Worm (Caenorhabditis elegans) whole organism, L1 larva: ENCODE results near the gene F52G3.8.

Experiments
- aly-2 ChIP-seq: fragments of 150-350 bp; optimal IDR thresholded peaks from 2 replicates; lab custom pipeline; 2014; ENCODE audit warnings: missing biosample characterization, missing genetic modification characterization
- ceh-82 ChIP-seq, 3 experiments: fragments of 150-350 bp in 1 of 3; sonication (generic microtip) in 2 of 3; optimal IDR thresholded peaks; 2 replicates each; lab custom pipeline; 2014 to 2017; ENCODE audit warnings: missing biosample characterization in 3 of 3, missing genetic modification characterization in 3 of 3
- dpl-1 ChIP-seq, 3 experiments: fragments of 150-350 bp in 2 of 3; sonication (generic microtip) in 1 of 3; optimal IDR thresholded peaks; 2 replicates each; lab custom pipeline; 2014 to 2017; ENCODE audit warnings: missing biosample characterization in 3 of 3, missing genetic modification characterization in 3 of 3, missing genetic modification reagents in 3 of 3
- efl-3 ChIP-seq: fragments of 200-800 bp; sonication (Bioruptor generic); optimal IDR thresholded peaks from 2 replicates; lab custom pipeline; 2018; ENCODE audit warnings: mild to moderate bottlenecking, missing genetic modification characterization, missing compliant biosample characterization
- egl-27 ChIP-seq, 2 experiments: fragments of 150-350 bp in 1 of 2; sonication (generic microtip); optimal IDR thresholded peaks; 3 replicates each; lab custom pipeline; 2017 to 2018; ENCODE audit warnings: missing biosample characterization in 2 of 2, missing genetic modification characterization in 2 of 2, missing genetic modification reagents in 2 of 2
- jun-1 ChIP-seq: fragments of 150-350 bp; optimal IDR thresholded peaks from 2 replicates; lab custom pipeline; 2014; ENCODE audit warnings: missing biosample characterization, missing genetic modification reagents, missing genetic modification characterization
- lin-39 ChIP-seq: fragments of 150-350 bp; optimal IDR thresholded peaks from 2 replicates; lab custom pipeline; 2014; ENCODE audit warnings: missing biosample characterization, missing genetic modification reagents, missing genetic modification characterization
- lsy-2 ChIP-seq, 2 experiments: fragments of 150-350 bp; optimal IDR thresholded peaks; 2 replicates each; lab custom pipeline; 2014; ENCODE audit warnings: missing biosample characterization in 2 of 2, missing genetic modification characterization in 2 of 2
- nhr-20 ChIP-seq: sonication (generic microtip); optimal IDR thresholded peaks from 2 replicates; lab custom pipeline; 2016; ENCODE audit warnings: mild to moderate bottlenecking, missing genetic modification characterization, missing compliant biosample characterization
- nhr-237 ChIP-seq: fragments of 150-350 bp; optimal IDR thresholded peaks from 2 replicates; lab custom pipeline; 2014; ENCODE audit warnings: missing biosample characterization, missing genetic modification characterization
- nhr-76 ChIP-seq: sonication (generic microtip); optimal IDR thresholded peaks from 2 replicates; lab custom pipeline; 2017; ENCODE audit warnings: missing biosample characterization, missing genetic modification characterization
- snpc-4 ChIP-seq: fragments of 150-350 bp; optimal IDR thresholded peaks from 2 replicates; lab custom pipeline; 2014; ENCODE audit warnings: missing biosample characterization, missing genetic modification characterization
- snu-23 ChIP-seq: sonication (generic microtip); optimal IDR thresholded peaks from 2 replicates; lab custom pipeline; 2016; ENCODE audit warnings: missing genetic modification characterization, missing compliant biosample characterization
- ztf-4 ChIP-seq: fragments of 150-350 bp; optimal IDR thresholded peaks from 2 replicates; lab custom pipeline; 2014; ENCODE audit warnings: missing biosample characterization, missing genetic modification characterization

DNA sequence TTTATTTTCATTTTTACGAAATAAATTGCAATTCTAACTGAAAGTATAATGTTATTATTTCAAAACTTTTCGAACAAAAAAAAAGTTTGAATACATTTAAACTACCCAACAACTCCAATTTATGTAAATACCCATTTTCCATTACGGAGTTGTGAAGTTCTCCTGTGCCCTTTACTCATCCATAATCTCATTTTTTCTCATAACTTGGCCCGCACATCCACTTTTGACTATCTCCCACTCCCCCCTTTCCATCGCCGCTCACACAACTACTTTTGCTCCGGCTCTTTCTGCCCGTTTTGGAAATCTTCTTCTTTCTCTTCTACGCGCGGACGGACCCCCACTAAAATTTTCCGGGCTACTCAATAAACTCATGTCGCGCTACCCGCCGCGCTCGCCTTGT, 9.9 kb upstream of the F52G3.8 start:
- TF ChIP-seq dpl-1 (GFP tag; optimal IDR thresholded peaks at IDR 0.05; lab: Kevin White, UChicago) (no peak), lin-39 (tag; lab: Kevin White, UChicago) (no peak), nhr-237 (tag; lab: Kevin White, UChicago) (no peak), ceh-82 (tag; optimal IDR thresholded peaks at IDR 0.05; lab: Kevin White, UChicago) (no peak), snu-23 (GFP tag; lab: Kevin White, UChicago) (no peak), efl-3 (GFP tag; lab: Kevin White, UChicago) (no peak), lsy-2 (tag; optimal IDR thresholded peaks at IDR 0.05; lab: Kevin White, UChicago) (no peak), nhr-76 (tag; lab: Kevin White, UChicago) (no peak), egl-27 (tag; optimal IDR thresholded peaks at IDR 0.05; lab: Kevin White, UChicago) (no peak), jun-1 (tag; lab: Kevin White, UChicago) (no peak), aly-2 (tag; lab: Kevin White, UChicago) (no peak), nhr-20 (tag; lab: Kevin White, UChicago) (no peak), ztf-4 (tag; lab: Kevin White, UChicago) (no peak), snpc-4 (no peak)
